Worm (Caenorhabditis elegans) whole organism, L1 larva: ENCODE measurements around the gene fbxa-196.

Experiments used
- Y116A8C.19 ChIP-seq: sonication (generic microtip); optimal IDR thresholded peaks from 2 replicates; lab custom pipeline; 2016; ENCODE audit warnings: missing compliant biosample characterization, missing genetic modification characterization, borderline replicate concordance
- ama-1 ChIP-seq: fragments of 150-350 bp; optimal IDR thresholded peaks from 2 replicates; lab custom pipeline; 2014
- ces-1 ChIP-seq: fragments of 150-350 bp; optimal IDR thresholded peaks from 2 replicates; lab custom pipeline; 2014; ENCODE audit warnings: missing biosample characterization, missing genetic modification reagents, missing genetic modification characterization
- skn-1 ChIP-seq: fragments of 150-350 bp; optimal IDR thresholded peaks from 2 replicates; lab custom pipeline; 2014; ENCODE audit warnings: missing biosample characterization, missing genetic modification characterization
- snpc-4 ChIP-seq: fragments of 150-350 bp; optimal IDR thresholded peaks from 2 replicates; lab custom pipeline; 2014; ENCODE audit warnings: missing biosample characterization, missing genetic modification characterization
- unc-30 ChIP-seq: sonication (generic microtip); optimal IDR thresholded peaks from 2 replicates; lab custom pipeline; 2017; ENCODE audit warnings: missing biosample characterization, missing genetic modification characterization

ce11 chrV:6399831-6400230 is 48.6 kb upstream of the fbxa-196 start, which contains the start of gene gfi-1:
- TF ChIP-seq ama-1 (lab: Kevin White, UChicago) (no peak), Y116A8C.19 (tag; lab: Kevin White, UChicago) (no peak), unc-30 (tag; lab: Kevin White, UChicago) (no peak), snpc-4 (tag; lab: Kevin White, UChicago) (no peak), ces-1 (GFP tag; lab: Kevin White, UChicago) (no peak), skn-1 (no peak)
